Fruit fly (Drosophila melanogaster) whole organism, embryonic: ENCODE data around the gene PolG2.

ENCODE experiments used
- Atf3 ChIP-seq: fragments of 200-800 bp; sonication (Bioruptor generic); optimal IDR thresholded peaks from 3 replicates; lab custom pipeline; 2016; ENCODE audit warnings: missing biosample characterization, missing genetic modification characterization
- Awh ChIP-seq: fragments of 200-800 bp; sonication (Bioruptor generic); IDR thresholded peaks from 2 replicates; pipeline ENCODE4, ENCODE4 v1.3.6; 2022; ENCODE audit warnings: missing biosample characterization, missing genetic modification characterization
- Bdp1 ChIP-seq: fragments of 200-800 bp; sonication (Bioruptor generic); optimal IDR thresholded peaks from 3 replicates; lab custom pipeline; 2016; ENCODE audit warnings: missing biosample characterization, missing genetic modification characterization
- CG11695 ChIP-seq: fragments of 200-800 bp; sonication (Bioruptor generic); IDR thresholded peaks from 3 replicates; pipeline ENCODE4 v1.3.6; 2022; ENCODE audit warnings: missing biosample characterization, missing genetic modification characterization
- CG12236 ChIP-seq: fragments of 200-800 bp; sonication (Bioruptor generic); optimal IDR thresholded peaks from 2 replicates; lab custom pipeline; 2016; ENCODE audit warnings: missing biosample characterization, missing genetic modification characterization
- CG12769 ChIP-seq: fragments of 200-800 bp; sonication (Bioruptor generic); optimal IDR thresholded peaks from 2 replicates; lab custom pipeline; 2019; ENCODE audit warnings: missing biosample characterization, mild to moderate bottlenecking, missing genetic modification characterization, moderate library complexity
- CG13894 ChIP-seq: fragments of 200-800 bp; sonication (Bioruptor generic); optimal IDR thresholded peaks from 3 replicates; lab custom pipeline; 2018; ENCODE audit warnings: missing biosample characterization, mild to moderate bottlenecking, missing genetic modification characterization, moderate library complexity
- CG14965 ChIP-seq: fragments of 200-800 bp; sonication (Bioruptor generic); optimal IDR thresholded peaks from 2 replicates; lab custom pipeline; 2016; ENCODE audit warnings: missing biosample characterization, missing genetic modification characterization, borderline replicate concordance
- CG15269 ChIP-seq: fragments of 200-800 bp; sonication (Bioruptor generic); optimal IDR thresholded peaks from 2 replicates; lab custom pipeline; 2018; ENCODE audit warnings: missing biosample characterization, mild to moderate bottlenecking, missing genetic modification characterization, moderate library complexity
- CG16779 ChIP-seq: fragments of 200-800 bp; sonication (Bioruptor generic); IDR thresholded peaks from 2 replicates; pipeline ENCODE4 v1.3.6; 2022; ENCODE audit warnings: missing biosample characterization, missing genetic modification characterization
- CG17359 ChIP-seq: fragments of 200-800 bp; sonication (Bioruptor generic); optimal IDR thresholded peaks from 3 replicates; lab custom pipeline; 2018; ENCODE audit warnings: missing biosample characterization, mild to moderate bottlenecking, missing genetic modification characterization, moderate library complexity
- CG2129 ChIP-seq: fragments of 200-800 bp; sonication (Bioruptor generic); IDR thresholded peaks from 2 replicates; pipeline ENCODE4 v1.3.6; 2022; ENCODE audit warnings: missing biosample characterization, missing genetic modification characterization; ENCODE audit not compliant: partially characterized antibody
- CG3065 ChIP-seq: fragments of 200-800 bp; sonication (Bioruptor generic); optimal IDR thresholded peaks from 2 replicates; lab custom pipeline; 2016; ENCODE audit warnings: missing biosample characterization, missing genetic modification characterization
- CG33213 ChIP-seq: fragments of 200-800 bp; sonication (Bioruptor generic); optimal IDR thresholded peaks from 3 replicates; lab custom pipeline; 2016; ENCODE audit warnings: missing biosample characterization, missing genetic modification characterization
- CG3407 ChIP-seq: fragments of 200-800 bp; sonication (Bioruptor generic); optimal IDR thresholded peaks from 2 replicates; lab custom pipeline; 2018; ENCODE audit warnings: missing biosample characterization, mild to moderate bottlenecking, missing genetic modification characterization
- CG4360 ChIP-seq: fragments of 200-800 bp; sonication (Bioruptor generic); IDR thresholded peaks from 2 replicates; pipeline ENCODE4 v1.3.6; 2022; ENCODE audit warnings: missing biosample characterization, missing genetic modification characterization
- CG6765 ChIP-seq: fragments of 200-800 bp; sonication (Bioruptor generic); optimal IDR thresholded peaks from 3 replicates; lab custom pipeline; 2017; ENCODE audit warnings: missing biosample characterization, mild to moderate bottlenecking, missing genetic modification characterization
- CG6813 ChIP-seq: fragments of 200-800 bp; sonication (Bioruptor generic); optimal IDR thresholded peaks from 2 replicates; lab custom pipeline; 2017; ENCODE audit warnings: missing biosample characterization, missing genetic modification characterization, mild to moderate bottlenecking, moderate library complexity, missing genetic modification reagents
- CG7357 ChIP-seq: fragments of 200-800 bp; sonication (Bioruptor generic); IDR thresholded peaks from 3 replicates; pipeline ENCODE4 v1.3.6; 2022; ENCODE audit warnings: missing biosample characterization, missing genetic modification characterization
- Deaf1 ChIP-seq: fragments of 200-800 bp; optimal IDR thresholded peaks from 3 replicates; lab custom pipeline; 2019; ENCODE audit warnings: missing biosample characterization, mild to moderate bottlenecking, missing genetic modification characterization, moderate library complexity
- Drgx ChIP-seq: fragments of 200-800 bp; sonication (Bioruptor generic); IDR thresholded peaks from 2 replicates; pipeline ENCODE4 v1.3.6; 2022; ENCODE audit warnings: missing biosample characterization, missing genetic modification characterization
- Ets97D ChIP-seq: fragments of 200-800 bp; sonication (Bioruptor generic); optimal IDR thresholded peaks from 3 replicates; lab custom pipeline; 2016; ENCODE audit warnings: missing biosample characterization, missing genetic modification characterization
- Fer3 ChIP-seq: fragments of 200-800 bp; sonication (Bioruptor generic); optimal IDR thresholded peaks from 2 replicates; lab custom pipeline; 2018; ENCODE audit warnings: missing biosample characterization, mild to moderate bottlenecking, missing genetic modification characterization, moderate library complexity
- HHEX ChIP-seq: fragments of 200-800 bp; sonication (Bioruptor generic); optimal IDR thresholded peaks from 3 replicates; lab custom pipeline; 2017; ENCODE audit warnings: missing biosample characterization, mild to moderate bottlenecking, missing genetic modification characterization, missing genetic modification reagents
- HLH54F ChIP-seq: fragments of 200-800 bp; sonication (Bioruptor generic); optimal IDR thresholded peaks from 3 replicates; lab custom pipeline; 2016; ENCODE audit warnings: missing biosample characterization, missing genetic modification characterization
- HLHmδ ChIP-seq: fragments of 200-800 bp; sonication (Bioruptor generic); optimal IDR thresholded peaks from 2 replicates; lab custom pipeline; 2018; ENCODE audit warnings: missing biosample characterization, mild to moderate bottlenecking, missing genetic modification characterization, moderate library complexity
- Hand ChIP-seq: fragments of 200-800 bp; sonication (Bioruptor generic); optimal IDR thresholded peaks from 2 replicates; lab custom pipeline; 2017; ENCODE audit warnings: mild to moderate bottlenecking, missing biosample characterization, missing genetic modification reagents, missing genetic modification characterization
- Nf-YA ChIP-seq: fragments of 200-800 bp; sonication (Bioruptor generic); IDR thresholded peaks from 2 replicates; pipeline ENCODE4 v1.3.6; 2022; ENCODE audit warnings: missing biosample characterization, missing genetic modification characterization
- Scr ChIP-seq: fragments of 200-800 bp; sonication (Bioruptor generic); IDR thresholded peaks from 2 replicates; pipeline ENCODE4 v1.3.6; 2022; ENCODE audit warnings: missing biosample characterization, missing genetic modification characterization; ENCODE audit not compliant: partially characterized antibody
- Side ChIP-seq: fragments of 200-800 bp; sonication (Bioruptor generic); optimal IDR thresholded peaks from 2 replicates; lab custom pipeline; 2016; ENCODE audit warnings: missing biosample characterization, missing genetic modification characterization
- Six4 ChIP-seq: fragments of 200-800 bp; sonication (Bioruptor generic); optimal IDR thresholded peaks from 2 replicates; lab custom pipeline; 2016; ENCODE audit warnings: missing biosample characterization, missing genetic modification characterization
- ac ChIP-seq: fragments of 200-800 bp; sonication (Bioruptor generic); optimal IDR thresholded peaks from 3 replicates; lab custom pipeline; 2017; ENCODE audit warnings: missing biosample characterization, mild to moderate bottlenecking, missing genetic modification characterization
- ato ChIP-seq: fragments of 200-800 bp; sonication (Bioruptor generic); IDR thresholded peaks from 2 replicates; pipeline ENCODE4 v1.3.6; 2022; ENCODE audit warnings: missing biosample characterization, missing genetic modification characterization; ENCODE audit not compliant: partially characterized antibody
- bowl ChIP-seq: fragments of 200-800 bp; sonication (Bioruptor generic); IDR thresholded peaks from 2 replicates; pipeline ENCODE4 v1.3.6; 2022; ENCODE audit warnings: missing biosample characterization, missing genetic modification characterization
- ems ChIP-seq: fragments of 200-800 bp; sonication (Bioruptor generic); optimal IDR thresholded peaks from 3 replicates; lab custom pipeline; 2016; ENCODE audit warnings: missing biosample characterization, missing genetic modification characterization
- gro ChIP-seq: fragments of 200-800 bp; sonication (Bioruptor generic); optimal IDR thresholded peaks from 2 replicates; lab custom pipeline; 2016; ENCODE audit warnings: missing biosample characterization, missing genetic modification characterization
- insv ChIP-seq, 2 experiments: fragments of 200-800 bp; sonication (Bioruptor generic); optimal IDR thresholded peaks; 3 replicates each; lab custom pipeline; 2016 to 2018; ENCODE audit warnings: missing biosample characterization in 2 of 2, missing genetic modification characterization in 2 of 2
- kni ChIP-seq: fragments of 200-800 bp; sonication (Bioruptor generic); optimal IDR thresholded peaks from 3 replicates; lab custom pipeline; 2017; ENCODE audit warnings: mild to moderate bottlenecking, missing biosample characterization, missing genetic modification reagents, missing genetic modification characterization
- lbe ChIP-seq: fragments of 200-800 bp; sonication (Bioruptor generic); optimal IDR thresholded peaks from 2 replicates; lab custom pipeline; 2016; ENCODE audit warnings: missing biosample characterization, mild to moderate bottlenecking, missing genetic modification characterization
- nom ChIP-seq: fragments of 200-800 bp; sonication (Bioruptor generic); optimal IDR thresholded peaks from 2 replicates; lab custom pipeline; 2017; ENCODE audit warnings: missing biosample characterization, missing genetic modification characterization, mild to moderate bottlenecking, moderate library complexity, missing genetic modification reagents
- otp ChIP-seq: fragments of 200-800 bp; sonication (Bioruptor generic); IDR thresholded peaks from 3 replicates; pipeline ENCODE4, ENCODE4 v1.3.6; 2022; ENCODE audit warnings: missing biosample characterization, missing genetic modification characterization
- pum ChIP-seq: fragments of 200-800 bp; sonication (Bioruptor generic); optimal IDR thresholded peaks from 2 replicates; lab custom pipeline; 2016; ENCODE audit warnings: missing biosample characterization, missing genetic modification characterization
- rib ChIP-seq: fragments of 200-800 bp; sonication (Bioruptor generic); IDR thresholded peaks from 2 replicates; pipeline ENCODE4 v1.3.6; 2022; ENCODE audit warnings: missing biosample characterization, missing genetic modification characterization
- scrt ChIP-seq: fragments of 200-800 bp; sonication (Bioruptor generic); optimal IDR thresholded peaks from 2 replicates; lab custom pipeline; 2018; ENCODE audit warnings: missing biosample characterization, mild to moderate bottlenecking, missing genetic modification characterization, moderate library complexity
- so ChIP-seq: fragments of 200-800 bp; sonication (Bioruptor generic); IDR thresholded peaks from 3 replicates; pipeline ENCODE4 v1.3.6; 2022; ENCODE audit warnings: missing biosample characterization, missing genetic modification characterization
- sqz ChIP-seq: fragments of 200-800 bp; sonication (Bioruptor generic); optimal IDR thresholded peaks from 3 replicates; lab custom pipeline; 2018; ENCODE audit warnings: missing biosample characterization, mild to moderate bottlenecking, missing genetic modification characterization
- stwl ChIP-seq: fragments of 200-800 bp; sonication (Bioruptor generic); optimal IDR thresholded peaks from 3 replicates; lab custom pipeline; 2018; ENCODE audit warnings: missing biosample characterization, mild to moderate bottlenecking, missing genetic modification characterization, moderate library complexity
- vfl ChIP-seq: fragments of 200-800 bp; sonication (Bioruptor generic); optimal IDR thresholded peaks from 2 replicates; lab custom pipeline; 2016; ENCODE audit warnings: missing biosample characterization, missing genetic modification characterization
- zf30C ChIP-seq: fragments of 200-800 bp; sonication (Bioruptor generic); optimal IDR thresholded peaks from 3 replicates; lab custom pipeline; 2018; ENCODE audit warnings: missing biosample characterization, mild to moderate bottlenecking, missing genetic modification characterization
- zfh2 ChIP-seq: fragments of 200-800 bp; sonication (Bioruptor generic); optimal IDR thresholded peaks from 2 replicates; lab custom pipeline; 2016; ENCODE audit warnings: missing biosample characterization, missing genetic modification characterization

Gene PolG2

DNA sequence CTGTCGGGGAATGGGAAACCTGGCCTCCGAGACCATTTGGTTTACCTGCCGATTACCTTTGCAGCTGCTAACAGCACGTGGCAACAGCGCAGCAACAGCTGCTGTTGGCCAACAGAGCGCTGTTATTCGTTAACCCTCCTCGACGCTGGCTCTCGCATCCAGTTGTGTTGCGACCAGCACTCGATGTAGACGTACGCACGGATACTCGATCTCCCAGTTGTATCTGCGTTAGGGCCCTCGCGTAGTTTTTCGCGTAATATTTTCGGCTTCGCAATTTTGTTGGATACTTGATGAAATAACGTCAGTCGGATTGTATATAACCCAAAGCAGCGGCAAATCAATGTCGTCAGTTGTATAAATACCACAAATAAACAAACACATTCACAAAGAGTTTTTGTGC lies 45.9 kb upstream of the PolG2 start (continued):
- TF ChIP-seq so: peak; percentile 48; the same call in 1 of the 3 replicates
- TF ChIP-seq CG13894 (tag; lab: Kevin White, UChicago): peak; percentile 25
- peak; percentile 24 for TF ChIP-seq CG33213 (GFP tag; lab: Kevin White, UChicago)
- TF ChIP-seq Drgx (GFP tag; lab: Robert Waterston, UW): peak; percentile 54; the same call in 1 of the 2 replicates
- peak; percentile 21 for TF ChIP-seq Side (GFP tag; lab: Kevin White, UChicago)
- 0 out of 3 replicates have a peak, but pooled peaks have one; percentile 46 for TF ChIP-seq CG11695
- TF ChIP-seq Deaf1 (tag; lab: Kevin White, UChicago): peak; percentile 51
- TF ChIP-seq stwl (tag; lab: Kevin White, UChicago): peak; percentile 4
- peak; percentile 16 for TF ChIP-seq HLH54F
- peak; percentile 29 for TF ChIP-seq zfh2 (GFP tag; lab: Kevin White, UChicago)
- TF ChIP-seq ato (GFP tag; lab: Robert Waterston, UW): peak; percentile 75
- TF ChIP-seq gro: peak; percentile 74
- TF ChIP-seq CG15269 (tag; lab: Kevin White, UChicago): peak; percentile 21
- 0 out of 2 replicates have a peak, but pooled peaks have one; percentile 51 for TF ChIP-seq CG16779
- no peak for TF ChIP-seq CG3065 (GFP tag; lab: Kevin White, UChicago)
- TF ChIP-seq CG12236 (GFP tag; lab: Kevin White, UChicago): no peak
- TF ChIP-seq otp (GFP tag; lab: Robert Waterston, UW): peak; percentile 41; the same call in 1 of the 3 replicates
- TF ChIP-seq bowl: peak; percentile 47; the same call in 1 of the 2 replicates
- no peak for TF ChIP-seq Awh (GFP tag; lab: Robert Waterston, UW)
- TF ChIP-seq Bdp1 (GFP tag; lab: Kevin White, UChicago): no peak
- TF ChIP-seq HLHmδ (GFP tag; lab: Kevin White, UChicago): peak; percentile 96
- TF ChIP-seq insv (GFP tag; optimal IDR thresholded peaks at IDR 0.05; lab: Kevin White, UChicago): no peak
- peak; percentile 20 for TF ChIP-seq CG17359
- peak; percentile 60 for TF ChIP-seq HHEX (GFP tag; lab: Kevin White, UChicago)
- TF ChIP-seq CG6765 (GFP tag; lab: Kevin White, UChicago): peak; percentile 6
- TF ChIP-seq Fer3 (tag; lab: Kevin White, UChicago): peak; percentile 15
- peak; percentile 26; the same call in 1 of the 2 replicates for TF ChIP-seq Scr
- TF ChIP-seq CG4360 (GFP tag; lab: Robert Waterston, UW): 0 out of 2 replicates have a peak, but pooled peaks have one; percentile 27
- no peak for TF ChIP-seq Six4 (GFP tag; lab: Kevin White, UChicago)
- 0 out of 3 replicates have a peak, but pooled peaks have one; percentile 12 for TF ChIP-seq CG7357 (GFP tag; lab: Robert Waterston, UW)
- peak; percentile 20 for TF ChIP-seq ems
- TF ChIP-seq kni: peak; percentile 3
- peak; percentile 55 for TF ChIP-seq scrt (GFP tag; lab: Kevin White, UChicago)
- TF ChIP-seq ac (GFP tag; lab: Kevin White, UChicago): peak; percentile 62
- no peak for TF ChIP-seq CG2129 (GFP tag; lab: Robert Waterston, UW)
- no peak for TF ChIP-seq Ets97D (GFP tag; lab: Kevin White, UChicago)
- peak; percentile 55; the same call in 1 of the 2 replicates for TF ChIP-seq rib (GFP tag; lab: Robert Waterston, UW)
- TF ChIP-seq sqz (GFP tag; lab: Kevin White, UChicago): no peak
- TF ChIP-seq lbe (GFP tag; lab: Kevin White, UChicago): no peak
- TF ChIP-seq CG3407 (GFP tag; lab: Kevin White, UChicago): no peak
- no peak for TF ChIP-seq Atf3
- TF ChIP-seq zf30C (GFP tag; lab: Kevin White, UChicago): no peak
- peak; percentile 50 for TF ChIP-seq CG6813
- TF ChIP-seq nom (GFP tag; lab: Kevin White, UChicago): peak; percentile 30
- TF ChIP-seq vfl: peak; percentile 7
- no peak for TF ChIP-seq pum (GFP tag; lab: Kevin White, UChicago)
- peak; percentile 38; the same call in 1 of the 2 replicates for TF ChIP-seq Nf-YA (GFP tag; lab: Robert Waterston, UW)
- no peak for TF ChIP-seq Hand (GFP tag; lab: Kevin White, UChicago)
- peak; percentile 58 for TF ChIP-seq CG12769 (tag; lab: Kevin White, UChicago)
- no peak for TF ChIP-seq CG14965 (GFP tag; lab: Kevin White, UChicago)
